Worm (Caenorhabditis elegans) whole organism, L3 larva: ENCODE measurements around the gene F13E9.9.
A peak's percentile ranks its signal among the peaks of the same experiment; 100 is the strongest.

Experiments used
- aly-2 ChIP-seq: fragments of 150-350 bp; optimal IDR thresholded peaks from 2 replicates; lab custom pipeline; 2014; ENCODE audit warnings: missing biosample characterization, missing genetic modification characterization
- ama-1 ChIP-seq: fragments of 150-350 bp; optimal IDR thresholded peaks from 2 replicates; lab custom pipeline; 2018
- ceh-16 ChIP-seq: sonication (generic microtip); optimal IDR thresholded peaks from 2 replicates; lab custom pipeline; 2017; ENCODE audit warnings: missing biosample characterization, missing genetic modification characterization
- ceh-28 ChIP-seq: fragments of 150-350 bp; optimal IDR thresholded peaks from 2 replicates; lab custom pipeline; 2014; ENCODE audit warnings: missing biosample characterization, missing genetic modification reagents, missing genetic modification characterization
- ceh-9 ChIP-seq: sonication (generic microtip); optimal IDR thresholded peaks from 2 replicates; lab custom pipeline; 2018; ENCODE audit warnings: missing biosample characterization, missing genetic modification characterization
- daf-12 ChIP-seq: fragments of 150-350 bp; optimal IDR thresholded peaks from 2 replicates; lab custom pipeline; 2014; ENCODE audit warnings: missing biosample characterization, missing genetic modification reagents, missing genetic modification characterization
- egl-27 ChIP-seq: sonication (generic microtip); optimal IDR thresholded peaks from 4 replicates; lab custom pipeline; 2017; ENCODE audit warnings: missing biosample characterization, missing genetic modification reagents, missing genetic modification characterization
- elt-1 ChIP-seq: fragments of 150-350 bp; optimal IDR thresholded peaks from 2 replicates; lab custom pipeline; 2014; ENCODE audit warnings: missing biosample characterization, missing genetic modification characterization
- elt-2 ChIP-seq: sonication (generic microtip); optimal IDR thresholded peaks from 2 replicates; lab custom pipeline; 2016; ENCODE audit warnings: missing genetic modification reagents, mild to moderate bottlenecking, missing genetic modification characterization, missing compliant biosample characterization
- eor-1 ChIP-seq, 2 experiments: fragments of 150-350 bp; optimal IDR thresholded peaks; 2 replicates each; lab custom pipeline; 2014 to 2018; ENCODE audit warnings: missing biosample characterization in 2 of 2, missing genetic modification characterization in 2 of 2
- fkh-10 ChIP-seq: sonication (generic microtip); optimal IDR thresholded peaks from 2 replicates; lab custom pipeline; 2017; ENCODE audit warnings: missing biosample characterization, missing genetic modification reagents, missing genetic modification characterization
- hmg-11 ChIP-seq: sonication (generic microtip); optimal IDR thresholded peaks from 2 replicates; lab custom pipeline; 2016; ENCODE audit warnings: missing genetic modification characterization, missing compliant biosample characterization
- lin-15B ChIP-seq: fragments of 150-350 bp; optimal IDR thresholded peaks from 2 replicates; lab custom pipeline; 2014; ENCODE audit warnings: missing biosample characterization, missing genetic modification characterization
- mml-1 ChIP-seq: fragments of 150-350 bp; sonication (generic microtip); optimal IDR thresholded peaks from 3 replicates; lab custom pipeline; 2014; ENCODE audit warnings: missing biosample characterization, missing genetic modification characterization
- nfya-1 ChIP-seq: sonication (generic microtip); optimal IDR thresholded peaks from 2 replicates; lab custom pipeline; 2017; ENCODE audit warnings: missing genetic modification characterization, mild to moderate bottlenecking, missing compliant biosample characterization, antibody characterized with exemption, moderate library complexity; ENCODE audit not compliant: insufficient read depth
- nhr-11 ChIP-seq: fragments of 150-350 bp; optimal IDR thresholded peaks from 2 replicates; lab custom pipeline; 2014; ENCODE audit warnings: missing biosample characterization, missing genetic modification characterization
- nhr-12 ChIP-seq: fragments of 150-350 bp; optimal IDR thresholded peaks from 2 replicates; lab custom pipeline; 2014; ENCODE audit warnings: missing biosample characterization, missing genetic modification characterization
- nhr-23 ChIP-seq: fragments of 150-350 bp; optimal IDR thresholded peaks from 2 replicates; lab custom pipeline; 2014; ENCODE audit warnings: missing biosample characterization, missing genetic modification reagents, missing genetic modification characterization
- nhr-237 ChIP-seq: fragments of 150-350 bp; optimal IDR thresholded peaks from 2 replicates; lab custom pipeline; 2014; ENCODE audit warnings: missing biosample characterization, missing genetic modification characterization
- nhr-25 ChIP-seq: sonication (generic microtip); optimal IDR thresholded peaks from 2 replicates; lab custom pipeline; 2017; ENCODE audit warnings: missing biosample characterization, missing genetic modification characterization
- nhr-28 ChIP-seq: fragments of 150-350 bp; optimal IDR thresholded peaks from 2 replicates; lab custom pipeline; 2014; ENCODE audit warnings: missing biosample characterization, missing genetic modification characterization
- nhr-67 ChIP-seq: fragments of 150-350 bp; optimal IDR thresholded peaks from 2 replicates; lab custom pipeline; 2014; ENCODE audit warnings: missing biosample characterization, missing genetic modification characterization
- nhr-76 ChIP-seq: fragments of 150-350 bp; sonication (generic microtip); optimal IDR thresholded peaks from 5 replicates; lab custom pipeline; 2014; ENCODE audit warnings: missing biosample characterization, missing genetic modification characterization
- pqm-1 ChIP-seq: fragments of 150-350 bp; optimal IDR thresholded peaks from 2 replicates; lab custom pipeline; 2017; ENCODE audit warnings: missing biosample characterization, missing genetic modification characterization, inconsistent platforms
- tbx-2 ChIP-seq: sonication (generic microtip); optimal IDR thresholded peaks from 2 replicates; lab custom pipeline; 2016; ENCODE audit warnings: mild to moderate bottlenecking, missing genetic modification characterization, missing compliant biosample characterization
- ztf-11 ChIP-seq: fragments of 150-350 bp; optimal IDR thresholded peaks from 2 replicates; lab custom pipeline; 2014; ENCODE audit warnings: missing biosample characterization, missing genetic modification characterization
- ztf-4 ChIP-seq: fragments of 150-350 bp; optimal IDR thresholded peaks from 2 replicates; lab custom pipeline; 2014; ENCODE audit warnings: missing biosample characterization, missing genetic modification characterization

F13E9.9 gene

DNA sequence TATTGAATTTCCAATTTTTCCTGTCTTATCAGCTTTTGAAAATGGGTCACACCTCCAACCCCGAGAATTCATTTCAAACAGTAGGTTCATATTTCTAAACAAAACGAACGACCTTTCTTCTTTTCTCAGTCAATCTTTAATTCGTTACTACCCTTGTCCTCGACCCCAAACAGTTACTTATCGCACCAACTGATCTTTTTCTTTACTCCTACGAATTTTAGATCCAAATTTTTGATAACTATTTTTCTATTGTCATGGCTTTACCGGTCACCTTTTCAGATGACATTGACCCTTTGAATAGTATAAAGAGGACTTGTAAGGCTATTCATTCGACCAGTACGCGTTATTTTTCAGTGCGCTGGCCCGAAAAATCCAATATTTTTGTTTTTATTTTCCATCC, 17.1 kb upstream of the F13E9.9 start:
- TF ChIP-seq elt-2 (tag; lab: Kevin White, UChicago) (no peak), nhr-23 (tag; lab: Kevin White, UChicago) (peak; percentile 60), nhr-25 (tag; lab: Kevin White, UChicago) (peak; percentile 47), elt-1 (tag; lab: Kevin White, UChicago) (peak; percentile 91)

DNA sequence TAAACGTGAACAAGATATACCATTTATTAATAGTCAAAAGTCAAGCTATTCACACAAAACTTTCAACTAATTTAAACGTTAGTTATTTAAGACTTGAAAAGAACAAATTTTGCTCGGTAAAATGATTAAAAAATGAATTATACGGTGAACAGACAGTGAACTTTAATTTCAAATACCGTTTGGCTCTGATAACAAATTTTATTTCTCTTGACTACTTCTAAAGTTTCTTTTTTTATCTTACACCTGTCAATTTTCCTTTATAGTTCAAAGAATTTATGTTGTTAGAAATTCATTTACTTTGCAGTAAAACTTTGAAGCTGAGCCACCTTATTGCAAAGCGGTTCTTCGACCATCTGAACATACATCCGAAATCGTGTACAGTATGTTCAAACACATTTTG, 16.4 kb upstream of the F13E9.9 start, which contains the start of gene ZK593.3:
TSS of gene ZK593.3 (plus strand) at position 301 of the 400 bp plus-strand sequence.
- TF ChIP-seq pqm-1 = peak; percentile 5
- TF ChIP-seq ceh-9 (tag; lab: Kevin White, UChicago) = no peak

DNA sequence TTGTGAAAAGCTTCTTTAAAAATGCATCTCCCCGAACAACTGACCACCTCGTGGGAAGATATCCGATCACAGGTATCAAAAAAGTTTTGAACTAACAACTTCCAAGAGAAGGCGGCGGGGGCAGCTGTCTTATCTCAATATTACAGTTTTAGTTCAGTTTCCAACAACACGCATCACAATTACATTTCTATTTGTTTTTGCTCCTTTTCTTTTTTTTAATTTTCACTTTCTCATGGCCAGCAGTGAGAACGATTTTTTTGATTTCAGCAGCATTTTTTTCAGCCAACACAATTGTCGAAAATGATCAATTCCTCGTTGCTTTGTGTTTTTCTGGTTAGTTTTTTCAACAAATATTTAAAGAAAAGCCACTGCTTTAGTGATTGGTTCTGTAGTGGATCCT, 14.1 kb upstream of the F13E9.9 start, which contains the start of gene ZK593.2:
TSS of gene ZK593.2 (plus strand) at position 301 of the 400 bp plus-strand sequence.
- TF ChIP-seq ama-1 (lab: Kevin White, UChicago) (no peak), nhr-76 (tag; lab: Kevin White, UChicago) (no peak), elt-2 (tag; lab: Kevin White, UChicago) (peak; percentile 40)

DNA sequence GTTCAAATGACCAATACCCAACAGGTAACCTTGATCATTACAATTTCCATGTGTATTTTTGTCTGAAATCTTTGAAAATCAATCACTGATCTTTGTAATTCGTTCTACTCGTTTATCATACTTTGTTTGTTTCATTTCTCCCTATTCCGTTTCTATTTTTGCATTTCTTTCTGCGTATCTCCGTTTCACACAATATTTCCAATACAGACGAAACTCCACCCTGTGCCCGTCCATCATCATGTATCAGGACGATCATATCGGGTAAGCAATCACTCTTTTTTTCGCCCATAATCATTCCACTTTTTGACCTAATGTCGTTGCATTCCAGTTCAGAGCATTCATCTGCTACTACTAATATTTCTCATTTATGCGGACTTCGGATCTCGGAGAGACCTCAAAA, 10.7 kb upstream of the F13E9.9 start, which contains the start of gene pyk-2:
TSS of gene pyk-2 (plus strand) at position 206 of the 400 bp plus-strand sequence.
- no peak for TF ChIP-seq ceh-16 (tag; lab: Kevin White, UChicago)
- TF ChIP-seq fkh-10 (GFP tag; lab: Kevin White, UChicago) = no peak
- no peak for TF ChIP-seq tbx-2
- TF ChIP-seq nhr-12 (tag; lab: Kevin White, UChicago) = no peak
- no peak for TF ChIP-seq ceh-9 (tag; lab: Kevin White, UChicago)
- peak; percentile 67 for TF ChIP-seq pqm-1
- TF ChIP-seq mml-1 (tag; lab: Kevin White, UChicago) = no peak
- TF ChIP-seq nhr-67 (tag; lab: Kevin White, UChicago) = no peak
- no peak for TF ChIP-seq nhr-23 (tag; lab: Kevin White, UChicago)
- no peak for TF ChIP-seq hmg-11 (tag; lab: Kevin White, UChicago)
- TF ChIP-seq nhr-25 (tag; lab: Kevin White, UChicago) = no peak
- TF ChIP-seq ztf-4 (tag; lab: Kevin White, UChicago) = no peak
- peak; percentile 79 for TF ChIP-seq elt-2 (tag; lab: Kevin White, UChicago)
- TF ChIP-seq egl-27 (tag; lab: Kevin White, UChicago) = no peak
- TF ChIP-seq ama-1 (lab: Kevin White, UChicago) = no peak

DNA sequence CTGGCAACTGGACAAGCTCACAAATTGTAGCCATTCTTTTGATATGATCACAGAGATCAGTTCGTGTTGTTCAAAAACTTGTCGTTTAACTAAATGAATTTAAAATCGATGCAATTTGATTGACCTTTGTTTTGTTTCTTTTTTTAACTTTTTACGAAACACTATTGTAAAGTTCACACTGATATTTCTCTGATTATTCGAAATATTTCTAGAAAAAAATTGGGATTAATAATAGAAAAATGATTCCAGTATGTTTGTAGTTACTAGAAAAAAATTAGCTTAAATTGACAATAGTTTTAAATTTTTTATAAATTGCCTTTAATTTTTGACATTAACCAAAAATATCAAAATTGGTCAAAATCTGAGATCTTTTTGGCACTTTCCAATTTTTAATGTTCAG, 10.2 kb upstream of the F13E9.9 start, which contains the start of gene ZK596.2:
TSS of gene ZK596.2 (minus strand) at position 101 of the 400 bp plus-strand sequence.
- no peak for TF ChIP-seq nhr-237
- TF ChIP-seq ztf-11 (tag; lab: Kevin White, UChicago) = no peak
- no peak for TF ChIP-seq nhr-23 (tag; lab: Kevin White, UChicago)
- no peak for TF ChIP-seq nhr-11 (tag; lab: Kevin White, UChicago)
- TF ChIP-seq nhr-25 (tag; lab: Kevin White, UChicago) = no peak
- TF ChIP-seq eor-1 (tag; optimal IDR thresholded peaks at IDR 0.05; lab: Kevin White, UChicago) = no peak

DNA sequence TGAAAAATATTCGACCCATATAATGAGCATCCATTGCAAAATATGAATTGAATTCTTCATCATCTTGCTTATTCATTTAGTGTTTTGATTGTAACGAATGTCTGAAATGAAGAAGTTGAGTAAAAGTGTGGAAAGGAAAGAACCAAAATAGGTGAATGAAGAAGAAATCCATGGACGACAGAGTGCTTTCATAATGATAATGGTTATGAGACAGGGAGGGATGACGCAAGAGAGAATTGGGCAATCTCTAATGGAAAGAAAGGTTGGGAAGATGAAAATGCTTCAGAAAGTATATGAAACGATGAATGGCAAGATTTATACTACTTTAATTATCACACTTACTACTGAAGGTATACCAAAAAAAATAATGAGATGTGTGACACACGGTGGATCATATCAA, 5.3 kb upstream of the F13E9.9 start, which contains the start of gene ZK596.3:
TSS of gene ZK596.3 (minus strand) at position 101 of the 400 bp plus-strand sequence.
- TF ChIP-seq ceh-28 (tag; lab: Kevin White, UChicago) (no peak), nhr-67 (tag; lab: Kevin White, UChicago) (no peak), mml-1 (tag; lab: Kevin White, UChicago) (no peak), nfya-1 (no peak)
- TF ChIP-seq, all 47 proteins: peak for 0

DNA sequence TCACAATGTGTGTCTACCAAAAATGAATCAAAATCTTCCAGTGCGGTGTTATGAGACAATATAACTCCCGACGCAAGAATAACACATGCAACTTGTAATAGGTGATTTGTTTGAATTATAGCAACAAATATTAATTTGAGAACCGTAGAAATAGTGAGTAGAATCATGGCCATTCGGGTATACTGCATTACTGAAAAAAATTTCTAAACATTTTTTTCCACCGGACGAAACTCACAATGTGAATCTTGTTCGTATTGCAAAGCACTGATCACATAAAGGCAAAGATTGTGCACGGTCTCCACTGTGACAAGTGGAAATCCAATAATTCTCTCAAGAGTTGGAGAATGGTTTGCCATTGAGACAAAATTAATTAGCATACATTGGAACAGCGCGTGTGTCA, 3.5 kb upstream of the F13E9.9 start:
- TF ChIP-seq nhr-28 (tag; lab: Kevin White, UChicago) (no peak), nhr-76 (tag; lab: Kevin White, UChicago) (no peak), nhr-25 (tag; lab: Kevin White, UChicago) (no peak), elt-1 (tag; lab: Kevin White, UChicago) (no peak)

DNA sequence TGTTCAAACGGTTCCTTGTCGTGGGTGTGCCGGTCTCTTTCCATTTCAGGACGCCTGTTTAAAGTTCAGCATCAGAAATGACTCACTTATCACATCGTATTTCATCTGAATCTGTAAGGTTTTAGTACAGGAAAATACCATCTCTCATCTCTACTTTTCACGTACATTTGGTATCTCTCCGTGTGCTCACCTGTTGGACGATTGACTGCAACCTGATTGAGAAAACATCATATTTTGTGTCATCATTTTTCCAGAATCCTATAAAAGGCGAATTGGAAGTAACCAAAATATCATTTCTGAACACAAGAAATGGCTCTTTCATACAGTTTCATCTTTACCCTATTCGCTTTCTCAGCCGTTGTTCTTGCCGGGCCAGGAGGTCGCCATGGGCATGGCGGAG, 1.1 kb upstream of the F13E9.9 start, which contains the start of gene srlf-30:
TSS of gene srlf-30 (plus strand) at position 301 of the 400 bp plus-strand sequence.
- TF ChIP-seq aly-2 (tag; lab: Kevin White, UChicago) = no peak
- TF ChIP-seq lin-15B = no peak
- TF ChIP-seq daf-12 = no peak
- no peak for TF ChIP-seq nhr-23 (tag; lab: Kevin White, UChicago)
- no peak for TF ChIP-seq nfya-1
- no peak for TF ChIP-seq nhr-67 (tag; lab: Kevin White, UChicago)
- TF ChIP-seq mml-1 (tag; lab: Kevin White, UChicago) = no peak
- TF ChIP-seq, all 47 proteins: peak for 0
